Worm (Caenorhabditis elegans): Measurements from ENCODE around the gene R07C12.1.

The R07C12.1 gene

ce11 chrIV:4114526-4114925, 37.7 kb upstream of the R07C12.1 start, which contains the start of gene F49F1.15:
Gene F49F1.15, minus strand, starts transcription at chrIV:4114626.
- no peak for TF ChIP-seq egl-27 (tag; optimal IDR thresholded peaks at IDR 0.05)

ce11 chrIV:4115634-4116033, 36.6 kb upstream of the R07C12.1 start, which contains the start of the genes F49F1.4 and F49F1.2:
Gene F49F1.4, minus strand, starts transcription at chrIV:4115734.
Gene F49F1.2, plus strand, starts transcription at chrIV:4115943.
- TF ChIP-seq nhr-41 (GFP tag; IDR thresholded peaks at IDR 0.05) = no peak
- TF ChIP-seq mdt-29 (GFP tag; IDR thresholded peaks at IDR 0.05) = no peak
- TF ChIP-seq daf-12 (tag; optimal IDR thresholded peaks at IDR 0.05) = no peak
- TF ChIP-seq F10B5.3 (tag; optimal IDR thresholded peaks at IDR 0.05) = no peak
- TF ChIP-seq ama-1 (optimal IDR thresholded peaks at IDR 0.05) = no peak
- TF ChIP-seq duxl-1 (tag; optimal IDR thresholded peaks at IDR 0.05; ENCODE audit: poor library complexity) = no peak
- TF ChIP-seq aha-1 (tag) = no peak
- TF ChIP-seq ces-1 (GFP tag; optimal IDR thresholded peaks at IDR 0.05) = no peak
- no peak for TF ChIP-seq cey-2 (tag; optimal IDR thresholded peaks at IDR 0.05; ENCODE audit: borderline replicate concordance, insufficient read depth)
- TF ChIP-seq madf-5 (GFP tag; IDR thresholded peaks at IDR 0.05) = no peak
- no peak for TF ChIP-seq gei-8 (GFP tag; optimal IDR thresholded peaks at IDR 0.05)
- no peak for TF ChIP-seq F44E2.7 (GFP tag; IDR thresholded peaks at IDR 0.05)
- TF ChIP-seq lim-7 (GFP tag; IDR thresholded peaks at IDR 0.05) = no peak
- no peak for TF ChIP-seq zip-11 (GFP tag; IDR thresholded peaks at IDR 0.05)
- no peak for TF ChIP-seq nhr-102 (tag; optimal IDR thresholded peaks at IDR 0.05)
- TF ChIP-seq set-16 (GFP tag; IDR thresholded peaks at IDR 0.05) = no peak
- TF ChIP-seq egl-43 (GFP tag; IDR thresholded peaks at IDR 0.05) = no peak

ce11 chrIV:4117432-4117831, 34.8 kb upstream of the R07C12.1 start, which contains the start of gene drd-50:
Gene drd-50, plus strand, starts transcription at chrIV:4117732.
- no peak for TF ChIP-seq nhr-10 (tag; optimal IDR thresholded peaks at IDR 0.05)
- peak; percentile 42 for TF ChIP-seq pqm-1 (tag; optimal IDR thresholded peaks at IDR 0.05)
- no peak for TF ChIP-seq R02D3.7 (tag; optimal IDR thresholded peaks at IDR 0.05)

- no peak for TF ChIP-seq ces-1 (GFP tag; optimal IDR thresholded peaks at IDR 0.05)
- no peak for TF ChIP-seq lin-38 (GFP tag; IDR thresholded peaks at IDR 0.05)
- no peak for TF ChIP-seq Y48G9A.11 (GFP tag; IDR thresholded peaks at IDR 0.05)
- no peak for TF ChIP-seq F10B5.3 (tag; optimal IDR thresholded peaks at IDR 0.05)
- TF ChIP-seq unc-39 (tag; optimal IDR thresholded peaks at IDR 0.05) = no peak
- no peak for TF ChIP-seq lin-29 (GFP tag; IDR thresholded peaks at IDR 0.05)
- TF ChIP-seq F44E2.7 (GFP tag; IDR thresholded peaks at IDR 0.05) = no peak
- no peak for TF ChIP-seq lin-39 (tag; optimal IDR thresholded peaks at IDR 0.05)
- TF ChIP-seq mdt-29 (GFP tag; IDR thresholded peaks at IDR 0.05) = no peak
- no peak for TF ChIP-seq nhr-111 (GFP tag; optimal IDR thresholded peaks at IDR 0.05)
- no peak for TF ChIP-seq lin-13 (GFP tag; optimal IDR thresholded peaks at IDR 0.05)
- TF ChIP-seq daf-19 (GFP tag; conservative IDR thresholded peaks at IDR 0.05) = no peak
- TF ChIP-seq dmd-9 (GFP tag; IDR thresholded peaks at IDR 0.05) = no peak
- no peak for TF ChIP-seq egl-43 (GFP tag; IDR thresholded peaks at IDR 0.05)
- no peak for TF ChIP-seq nhr-76 (tag; optimal IDR thresholded peaks at IDR 0.05)
- no peak for TF ChIP-seq unc-130 (GFP tag; optimal IDR thresholded peaks at IDR 0.05)
- no peak for TF ChIP-seq R02D3.7 (tag; optimal IDR thresholded peaks at IDR 0.05)
- TF ChIP-seq Y5F2A.4 (GFP tag; optimal IDR thresholded peaks at IDR 0.05) = no peak
- no peak for TF ChIP-seq nhr-25 (tag; optimal IDR thresholded peaks at IDR 0.05; ENCODE audit: borderline replicate concordance, insufficient read depth)
Observed at ce11 chrIV:4120263-4120662, 32.0 kb upstream of the R07C12.1 start, which contains the start of gene F49F1.5. Gene F49F1.5, minus strand, starts transcription at chrIV:4120415.

ce11 chrIV:4121055-4121454, 31.2 kb upstream of the R07C12.1 start:
- peak; percentile 23; the same call in 1 of the 2 replicates for TF ChIP-seq dmd-6 (GFP tag; IDR thresholded peaks at IDR 0.05)
- TF ChIP-seq nhr-41 (GFP tag; IDR thresholded peaks at IDR 0.05) = no peak
- TF ChIP-seq ztf-7 (tag; optimal IDR thresholded peaks at IDR 0.05) = no peak
- no peak for TF ChIP-seq tra-1 (GFP tag; IDR thresholded peaks at IDR 0.05)
- peak; percentile 43 for TF ChIP-seq pqm-1 (tag; optimal IDR thresholded peaks at IDR 0.05)
- TF ChIP-seq ztf-11 (tag; optimal IDR thresholded peaks at IDR 0.05) = no peak
- no peak for TF ChIP-seq nhr-28 (tag; optimal IDR thresholded peaks at IDR 0.05)
- peak; percentile 28 for TF ChIP-seq hlh-11 (tag; optimal IDR thresholded peaks at IDR 0.05)
- TF ChIP-seq lin-1 (GFP tag; IDR thresholded peaks at IDR 0.05) = no peak

All from whole organism, L4 larva.